Fruit fly (Drosophila melanogaster) whole organism, adult: ENCODE measurements around the gene ort.
A peak's percentile ranks its signal among the peaks of the same experiment; 100 is the strongest.

Experiments used
- CG11617 ChIP-seq: fragments of 200-800 bp; sonication (Bioruptor generic); optimal IDR thresholded peaks from 2 replicates; lab custom pipeline; 2017; ENCODE audit warnings: mild to moderate bottlenecking, missing biosample characterization, missing genetic modification reagents, missing genetic modification characterization
- CG12768 ChIP-seq: fragments of 200-800 bp; sonication (Bioruptor generic); optimal IDR thresholded peaks from 2 replicates; lab custom pipeline; 2017; ENCODE audit warnings: missing biosample characterization, missing genetic modification characterization, mild to moderate bottlenecking, moderate library complexity, missing genetic modification reagents
- CG14711 ChIP-seq: fragments of 200-800 bp; sonication (Bioruptor generic); optimal IDR thresholded peaks from 2 replicates; lab custom pipeline; 2018; ENCODE audit warnings: missing biosample characterization, mild to moderate bottlenecking, missing genetic modification characterization, moderate library complexity
- CG1620 ChIP-seq: fragments of 200-800 bp; sonication (Bioruptor generic); optimal IDR thresholded peaks from 2 replicates; lab custom pipeline; 2016; ENCODE audit warnings: missing biosample characterization, missing genetic modification characterization
- CG33017 ChIP-seq: fragments of 200-800 bp; sonication (Bioruptor generic); optimal IDR thresholded peaks from 2 replicates; lab custom pipeline; 2018; ENCODE audit warnings: missing biosample characterization, mild to moderate bottlenecking, missing genetic modification characterization, moderate library complexity
- CG5204 ChIP-seq: fragments of 200-800 bp; sonication (Bioruptor generic); optimal IDR thresholded peaks from 2 replicates; lab custom pipeline; 2016; ENCODE audit warnings: missing biosample characterization, missing genetic modification characterization
- CG7045 ChIP-seq: fragments of 200-800 bp; sonication (Bioruptor generic); optimal IDR thresholded peaks from 2 replicates; lab custom pipeline; 2017; ENCODE audit warnings: missing biosample characterization, mild to moderate bottlenecking, missing genetic modification characterization
- CG7101 ChIP-seq: fragments of 200-800 bp; sonication (Bioruptor generic); optimal IDR thresholded peaks from 2 replicates; lab custom pipeline; 2018; ENCODE audit warnings: missing biosample characterization, mild to moderate bottlenecking, missing genetic modification characterization, moderate library complexity
- Clk ChIP-seq: fragments of 200-800 bp; sonication (Bioruptor generic); optimal IDR thresholded peaks from 2 replicates; lab custom pipeline; 2017; ENCODE audit warnings: missing biosample characterization, missing genetic modification characterization
- Crg-1 ChIP-seq: fragments of 200-800 bp; sonication (Bioruptor generic); optimal IDR thresholded peaks from 2 replicates; lab custom pipeline; 2016; ENCODE audit warnings: missing biosample characterization, missing genetic modification characterization
- Hr96 ChIP-seq: fragments of 200-800 bp; sonication (Bioruptor generic); optimal IDR thresholded peaks from 2 replicates; lab custom pipeline; 2016; ENCODE audit warnings: missing biosample characterization, missing genetic modification characterization
- Mnt ChIP-seq: fragments of 200-800 bp; sonication (Bioruptor generic); optimal IDR thresholded peaks from 2 replicates; lab custom pipeline; 2016; ENCODE audit warnings: missing biosample characterization, mild to moderate bottlenecking, missing genetic modification characterization
- bab1 ChIP-seq: fragments of 200-800 bp; sonication (Bioruptor generic); optimal IDR thresholded peaks from 3 replicates; lab custom pipeline; 2019; ENCODE audit warnings: missing biosample characterization, mild to moderate bottlenecking, missing genetic modification characterization, moderate library complexity
- cic ChIP-seq: fragments of 200-800 bp; sonication (Bioruptor generic); optimal IDR thresholded peaks from 2 replicates; lab custom pipeline; 2017; ENCODE audit warnings: missing biosample characterization, mild to moderate bottlenecking, missing genetic modification characterization, moderate library complexity
- cnc ChIP-seq, 2 experiments: fragments of >200 bp; optimal IDR thresholded peaks; 2 replicates each; lab custom pipeline; 2017
- kay ChIP-seq: fragments of 200-800 bp; sonication (Bioruptor generic); peaks from one replicate; lab custom pipeline; 2016; ENCODE audit warnings: missing biosample characterization, missing genetic modification characterization, borderline replicate concordance
- ovo ChIP-seq: fragments of 200-800 bp; sonication (Bioruptor generic); optimal IDR thresholded peaks from 2 replicates; lab custom pipeline; 2016; ENCODE audit warnings: missing biosample characterization, missing genetic modification characterization
- pad ChIP-seq: fragments of 200-800 bp; sonication (Bioruptor generic); optimal IDR thresholded peaks from 3 replicates; lab custom pipeline; 2017; ENCODE audit warnings: missing biosample characterization, missing genetic modification characterization, mild to moderate bottlenecking, moderate library complexity, missing genetic modification reagents
- tj ChIP-seq: fragments of 200-800 bp; sonication (Bioruptor generic); optimal IDR thresholded peaks from 3 replicates; lab custom pipeline; 2017; ENCODE audit warnings: missing biosample characterization, mild to moderate bottlenecking, missing genetic modification characterization, moderate library complexity
- toe ChIP-seq: fragments of 200-800 bp; sonication (Bioruptor generic); optimal IDR thresholded peaks from 2 replicates; lab custom pipeline; 2016; ENCODE audit warnings: missing biosample characterization, missing genetic modification characterization

The ort gene

DNA sequence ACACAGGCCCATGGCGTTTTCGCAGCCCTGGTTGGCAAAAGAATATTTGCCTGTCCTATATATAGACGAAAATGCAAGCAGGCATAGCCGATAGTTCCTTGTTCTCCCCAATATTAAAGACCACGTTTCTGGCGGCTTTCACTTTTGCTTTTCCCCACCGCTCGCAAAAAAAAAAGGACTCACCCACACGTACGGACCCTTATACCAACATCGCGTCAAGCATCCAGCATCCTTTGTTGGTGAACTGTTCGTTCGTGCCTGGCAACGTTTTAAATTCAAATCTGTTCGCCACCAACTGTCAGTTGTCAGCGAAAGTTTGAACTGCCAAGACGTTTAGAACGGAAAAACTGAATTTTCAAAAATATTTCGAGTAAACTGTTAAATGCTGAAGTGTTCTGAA lies at the start of gene ort:
ort (plus strand) TSS at position 301 of the 400 bp plus-strand sequence.
- TF ChIP-seq CG12768 (GFP tag; lab: Kevin White, UChicago), result no peak
- no peak for TF ChIP-seq pad (GFP tag; lab: Kevin White, UChicago)
- no peak for TF ChIP-seq Clk (GFP tag; lab: Kevin White, UChicago)
- TF ChIP-seq CG11617, result no peak
- TF ChIP-seq tj, result no peak
- TF ChIP-seq Crg-1, result no peak
- TF ChIP-seq CG1620, result no peak

DNA sequence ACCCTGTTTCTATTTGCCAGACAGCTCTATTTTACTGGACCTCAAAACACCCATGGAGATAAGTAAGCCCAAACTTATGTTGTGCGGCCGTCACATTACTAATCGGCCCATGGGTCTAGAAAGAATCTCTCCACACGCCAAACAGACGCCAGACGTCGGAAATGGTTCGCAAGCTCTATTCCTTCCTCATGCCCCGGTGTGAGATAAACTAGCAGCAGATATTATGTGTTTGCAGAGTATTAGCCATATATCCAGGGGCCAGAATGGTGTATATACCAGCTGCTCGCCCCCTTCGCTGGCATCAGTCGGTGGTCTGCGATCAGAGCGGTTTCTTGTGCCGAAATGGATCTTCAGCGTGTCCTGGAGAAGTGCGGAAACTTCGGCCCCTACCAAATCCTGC lies 49.6 kb upstream of the ort start, which contains the start of gene CG17752:
CG17752 (plus strand) TSS at position 301 of the 400 bp plus-strand sequence.
- TF ChIP-seq Hr96, result no peak

DNA sequence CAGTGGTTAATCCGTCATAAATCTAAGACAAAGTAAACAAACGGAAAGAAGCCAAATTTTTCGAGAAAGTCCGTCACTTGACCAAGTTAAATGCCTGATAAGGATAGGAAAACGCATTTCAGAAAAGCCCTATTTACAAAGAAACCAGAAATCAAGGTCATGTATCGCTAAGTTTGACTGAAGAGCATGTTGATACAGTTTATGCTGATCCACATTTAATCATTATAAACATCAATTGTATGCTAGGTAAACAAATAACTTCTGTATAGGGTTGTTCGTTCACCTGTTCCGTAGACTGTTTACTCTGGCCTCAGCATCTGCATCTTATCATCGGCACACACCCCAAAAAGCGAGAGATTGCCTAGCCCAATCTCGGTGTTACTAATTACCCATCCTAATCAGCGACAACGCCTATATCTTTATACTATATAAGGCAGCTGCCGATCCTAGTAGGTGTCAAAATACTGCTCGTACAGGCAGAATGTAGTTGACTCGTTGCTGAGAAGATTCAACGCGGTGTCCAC lies 46.6 kb upstream of the ort start, which contains the start of gene CG16727:
CG16727 (plus strand) TSS at position 474 of the 524 bp plus-strand sequence.
- TF ChIP-seq kay (no peak), CG14711 (no peak), CG5204 (no peak), Hr96 (no peak), cnc (optimal IDR thresholded peaks at IDR 0.05; lab: Kevin White, UChicago) (no peak), cic (no peak), ovo (GFP tag; lab: Kevin White, UChicago) (no peak), CG1620 (no peak), Mnt (GFP tag; lab: Kevin White, UChicago) (no peak), CG7045 (GFP tag; lab: Kevin White, UChicago) (no peak), CG7101 (tag; lab: Kevin White, UChicago) (no peak), Crg-1 (no peak), CG33017 (no peak), bab1 (no peak)

DNA sequence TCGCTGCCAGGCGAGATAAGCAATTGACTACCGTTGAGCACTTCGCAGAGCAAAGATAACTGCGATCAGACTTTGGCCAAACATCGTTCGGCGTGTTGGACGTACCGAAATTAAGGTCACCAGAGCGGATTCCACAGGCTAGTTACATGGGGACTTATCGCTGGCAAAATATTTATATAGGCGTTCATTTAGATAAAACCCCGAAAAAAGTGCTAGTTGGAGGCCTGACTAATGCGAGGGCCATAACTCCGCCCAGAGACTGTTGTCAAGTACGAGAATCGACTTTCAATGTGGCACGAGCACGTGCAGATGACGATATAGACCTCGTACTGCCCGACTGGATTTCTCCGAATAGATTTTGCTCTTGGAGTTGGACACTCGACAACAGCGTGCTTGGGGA lies 39.6 kb upstream of the ort start:
- TF ChIP-seq Mnt (GFP tag; lab: Kevin White, UChicago), result no peak
- TF ChIP-seq CG33017, result no peak
- TF ChIP-seq CG1620, result no peak
- no peak for TF ChIP-seq ovo (GFP tag; lab: Kevin White, UChicago)
- TF ChIP-seq CG7045 (GFP tag; lab: Kevin White, UChicago), result no peak
- no peak for TF ChIP-seq pad (GFP tag; lab: Kevin White, UChicago)
- no peak for TF ChIP-seq kay
- TF ChIP-seq CG12768 (GFP tag; lab: Kevin White, UChicago), result no peak
- no peak for TF ChIP-seq Hr96
- TF ChIP-seq CG5204, result no peak
- TF ChIP-seq CG11617, result no peak
- TF ChIP-seq bab1, result no peak
- no peak for TF ChIP-seq CG14711
- TF ChIP-seq cnc (optimal IDR thresholded peaks at IDR 0.05; lab: Kevin White, UChicago), result no peak
- TF ChIP-seq toe, result no peak
- TF ChIP-seq CG7101 (tag; lab: Kevin White, UChicago), result no peak
- no peak for TF ChIP-seq Crg-1

DNA sequence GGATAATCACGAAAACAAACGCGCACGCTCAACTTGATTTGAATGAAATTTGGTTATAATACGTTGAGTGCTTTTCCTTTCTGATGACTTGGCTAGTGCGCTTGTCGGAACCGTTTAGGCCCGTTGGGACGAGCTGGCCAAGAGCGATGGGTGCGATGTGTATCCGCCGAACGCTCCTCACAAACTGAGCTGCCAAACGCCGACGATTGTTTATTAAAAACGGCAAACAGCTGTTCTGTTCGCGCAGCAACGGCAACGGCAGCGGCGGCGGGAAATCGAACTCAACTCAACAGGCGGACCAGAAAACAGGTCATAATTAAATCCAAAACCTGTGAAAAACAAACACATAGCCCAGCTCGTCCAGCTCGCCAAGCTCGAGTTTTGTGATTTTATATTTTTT lies 38.6 kb upstream of the ort start:
- TF ChIP-seq Mnt (GFP tag; lab: Kevin White, UChicago) (no peak), CG1620 (no peak), CG12768 (GFP tag; lab: Kevin White, UChicago) (no peak), Clk (GFP tag; lab: Kevin White, UChicago) (no peak), Hr96 (no peak), kay (no peak), tj (peak; percentile 2), bab1 (no peak), cic (no peak)

DNA sequence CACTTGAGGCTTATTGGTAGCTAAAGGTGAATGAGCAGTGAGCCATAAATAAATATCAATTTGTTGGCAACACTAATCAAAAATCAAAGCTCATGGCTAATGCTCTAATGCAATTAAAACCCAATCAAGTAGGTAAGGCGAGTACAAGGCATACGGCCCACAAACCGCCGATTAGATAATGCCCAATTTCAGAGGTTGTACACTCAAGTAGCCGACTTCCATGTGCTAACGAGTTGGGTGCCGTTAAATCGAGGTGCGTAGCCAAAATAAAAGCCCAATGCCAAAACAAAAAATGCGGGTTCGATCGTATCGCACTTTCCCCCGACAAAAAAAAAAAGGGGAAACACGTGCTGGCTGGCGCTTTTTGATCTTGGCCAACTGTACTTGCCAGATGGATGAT lies 37.5 kb upstream of the ort start:
- peak; percentile 0 for TF ChIP-seq pad (GFP tag; lab: Kevin White, UChicago)
- no peak for TF ChIP-seq CG5204

DNA sequence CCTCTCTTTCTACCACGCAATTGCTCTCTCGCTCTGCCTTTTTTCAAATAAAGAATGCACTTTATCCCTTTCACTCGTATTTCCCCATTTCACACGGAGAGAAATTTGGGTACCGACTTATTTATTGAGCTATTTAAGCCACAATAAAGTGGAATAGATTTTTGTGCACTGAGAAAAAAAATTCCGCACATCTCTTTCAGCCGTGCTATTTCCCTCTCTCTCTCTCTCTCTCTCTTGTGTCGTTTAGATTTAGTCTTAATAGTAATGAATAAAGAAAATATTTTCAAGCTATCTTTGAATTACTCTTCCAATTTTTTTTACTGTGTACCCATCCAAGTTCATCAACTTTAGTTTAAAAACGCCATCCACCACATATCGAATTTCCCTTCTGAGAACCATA lies 35.9 kb upstream of the ort start:
- TF ChIP-seq Mnt (GFP tag; lab: Kevin White, UChicago) (no peak), kay (no peak), bab1 (peak; percentile 52), toe (peak; percentile 22), CG14711 (peak; percentile 19), Crg-1 (no peak), CG12768 (GFP tag; lab: Kevin White, UChicago) (no peak), CG5204 (peak; percentile 52), CG11617 (peak; percentile 4), ovo (GFP tag; lab: Kevin White, UChicago) (no peak), CG1620 (no peak), CG7045 (GFP tag; lab: Kevin White, UChicago) (peak; percentile 31), Clk (GFP tag; lab: Kevin White, UChicago) (no peak), Hr96 (peak; percentile 41), CG33017 (peak; percentile 6), tj (peak; percentile 37), cnc (optimal IDR thresholded peaks at IDR 0.05; lab: Kevin White, UChicago) (no peak), cic (no peak), CG7101 (tag; lab: Kevin White, UChicago) (peak; percentile 33), pad (GFP tag; lab: Kevin White, UChicago) (peak; percentile 65)

DNA sequence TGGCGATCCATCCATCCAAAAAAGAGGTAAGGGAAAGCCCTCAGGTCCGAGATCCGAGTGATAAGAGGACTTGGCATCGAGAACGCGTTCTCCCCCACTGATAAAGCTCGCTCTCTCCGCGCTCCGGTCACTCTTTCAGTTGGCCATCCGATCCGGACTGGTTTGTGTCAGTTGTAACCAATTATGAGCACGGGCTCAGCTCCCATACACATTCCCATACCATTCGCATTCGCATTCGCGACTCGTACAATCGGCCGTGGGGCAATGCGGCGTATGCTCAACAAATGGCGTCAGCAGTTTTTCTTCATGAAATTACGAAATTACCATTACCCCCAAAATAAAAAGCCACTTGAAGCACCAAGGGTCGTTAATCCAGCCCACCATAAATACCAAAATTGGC lies 35.1 kb upstream of the ort start:
- no peak for TF ChIP-seq Hr96
- peak; percentile 75 for TF ChIP-seq kay
- no peak for TF ChIP-seq CG5204
- TF ChIP-seq cnc (optimal IDR thresholded peaks at IDR 0.05; lab: Kevin White, UChicago), result no peak
- TF ChIP-seq CG7045 (GFP tag; lab: Kevin White, UChicago), result no peak
- TF ChIP-seq CG12768 (GFP tag; lab: Kevin White, UChicago), result no peak
- TF ChIP-seq tj, result peak; percentile 76
- TF ChIP-seq CG7101 (tag; lab: Kevin White, UChicago), result no peak
- no peak for TF ChIP-seq CG33017
